Worm (Caenorhabditis elegans) whole organism, L1 larva: ENCODE measurements around the gene xbx-5.

ENCODE experiments used
- aly-2 ChIP-seq: fragments of 150-350 bp; optimal IDR thresholded peaks from 2 replicates; lab custom pipeline; 2014; ENCODE audit warnings: missing biosample characterization, missing genetic modification characterization
- elt-3 ChIP-seq, 6 experiments: fragments of 150-350 bp in 1 of 6; sonication (generic microtip); optimal IDR thresholded peaks; 2 replicates each; lab custom pipeline; 2017 to 2018; ENCODE audit warnings: missing biosample characterization in 6 of 6, missing genetic modification characterization in 6 of 6, inconsistent platforms in 1 of 6
- lin-35 ChIP-seq, 2 experiments: fragments of 150-350 bp; optimal IDR thresholded peaks; 2 replicates each; lab custom pipeline; 2014; ENCODE audit warnings: missing biosample characterization in 2 of 2, missing genetic modification characterization in 2 of 2, missing genetic modification reagents in 2 of 2
- lir-3 ChIP-seq: sonication (generic microtip); optimal IDR thresholded peaks from 2 replicates; lab custom pipeline; 2016; ENCODE audit warnings: mild to moderate bottlenecking, missing genetic modification characterization, moderate library complexity, missing compliant biosample characterization; ENCODE audit not compliant: poor library complexity
- lsy-2 ChIP-seq, 2 experiments: fragments of 150-350 bp; optimal IDR thresholded peaks; 2 replicates each; lab custom pipeline; 2014; ENCODE audit warnings: missing biosample characterization in 2 of 2, missing genetic modification characterization in 2 of 2
- mab-9 ChIP-seq: fragments of 200-800 bp; sonication (Bioruptor generic); IDR thresholded peaks from 2 replicates; pipeline ENCODE4 v1.3.6; 2022; ENCODE audit warnings: missing genetic modification reagents, missing genetic modification characterization, missing compliant biosample characterization
- nhr-12 ChIP-seq: sonication (generic microtip); optimal IDR thresholded peaks from 2 replicates; lab custom pipeline; 2017; ENCODE audit warnings: missing biosample characterization, missing genetic modification characterization
- nhr-237 ChIP-seq: fragments of 150-350 bp; optimal IDR thresholded peaks from 2 replicates; lab custom pipeline; 2014; ENCODE audit warnings: missing biosample characterization, missing genetic modification characterization
- nhr-85 ChIP-seq: sonication (generic microtip); peaks from one replicate; lab custom pipeline; 2016; ENCODE audit warnings: missing genetic modification characterization, inconsistent platforms, missing compliant biosample characterization
- nhr-90 ChIP-seq: sonication (generic microtip); optimal IDR thresholded peaks from 2 replicates; lab custom pipeline; 2016; ENCODE audit warnings: mild to moderate bottlenecking, missing genetic modification characterization, missing compliant biosample characterization; ENCODE audit not compliant: poor library complexity
- pqm-1 ChIP-seq: sonication (generic microtip); optimal IDR thresholded peaks from 3 replicates; lab custom pipeline; 2017; ENCODE audit warnings: missing biosample characterization, missing genetic modification characterization
- unc-62 ChIP-seq: fragments of 150-350 bp; optimal IDR thresholded peaks from 2 replicates; lab custom pipeline; 2014; ENCODE audit warnings: missing biosample characterization, missing genetic modification reagents, missing genetic modification characterization

DNA sequence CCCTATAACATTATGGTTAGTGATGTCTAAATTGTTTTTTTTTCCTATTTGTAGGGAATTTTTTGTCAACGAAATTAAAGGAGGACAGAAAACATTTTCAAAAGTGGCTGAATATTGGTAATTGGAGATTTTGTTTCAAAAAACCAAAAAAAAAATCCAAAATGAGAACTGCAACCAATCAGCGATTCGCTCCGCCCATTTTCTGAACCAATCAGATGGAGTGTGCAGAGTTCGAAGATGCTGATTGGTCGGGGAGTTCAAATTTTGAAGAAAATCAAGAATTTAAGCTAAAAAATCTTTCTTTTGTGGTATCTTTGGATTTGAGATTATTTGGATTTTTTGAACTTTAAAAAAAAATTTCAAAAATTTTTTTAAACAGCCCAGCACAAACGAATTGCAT lies 5.9 kb downstream of the xbx-5 start:
- no peak for TF ChIP-seq nhr-12
- no peak for TF ChIP-seq aly-2 (tag; lab: Kevin White, UChicago)
- no peak for TF ChIP-seq unc-62 (GFP tag; lab: Kevin White, UChicago)
- TF ChIP-seq elt-3 (tag; optimal IDR thresholded peaks at IDR 0.05; lab: Kevin White, UChicago): no peak
- TF ChIP-seq nhr-90 (tag; lab: Kevin White, UChicago): no peak
- TF ChIP-seq nhr-85 (tag; lab: Kevin White, UChicago): no peak
- no peak for TF ChIP-seq nhr-237 (tag; lab: Kevin White, UChicago)
- no peak for TF ChIP-seq mab-9 (GFP tag; lab: Robert Waterston, UW)
- TF ChIP-seq lin-35 (GFP tag; optimal IDR thresholded peaks at IDR 0.05; lab: Kevin White, UChicago): no peak
- no peak for TF ChIP-seq lsy-2 (tag; optimal IDR thresholded peaks at IDR 0.05; lab: Kevin White, UChicago)
- no peak for TF ChIP-seq lir-3 (tag; lab: Kevin White, UChicago)
- no peak for TF ChIP-seq pqm-1
